Fruit fly (Drosophila melanogaster): Measurements from ENCODE around the gene jet.

- TF ChIP-seq psq (optimal IDR thresholded peaks at IDR 0.05) (no peak), Sin3A (optimal IDR thresholded peaks at IDR 0.05) (no peak), ttk (optimal IDR thresholded peaks at IDR 0.05) (no peak)
Measured at dm6 chr2L:4916738-4917137, 32.8 kb downstream of the jet start.
